Fruit fly (Drosophila melanogaster) whole organism, embryonic: Measurements from ENCODE around the gene CG14893.

ENCODE experiments used
- Antp ChIP-seq: fragments of 200-800 bp; sonication (Bioruptor generic); optimal IDR thresholded peaks from 3 replicates; lab custom pipeline; 2016; ENCODE audit warnings: missing biosample characterization, missing genetic modification characterization
- B-H1 ChIP-seq: fragments of 200-800 bp; sonication (Bioruptor generic); IDR thresholded peaks from 3 replicates; pipeline ENCODE4 v1.3.6; 2022; ENCODE audit warnings: missing biosample characterization, missing genetic modification characterization
- Bgb ChIP-seq: fragments of 200-800 bp; sonication (Bioruptor generic); IDR thresholded peaks from 2 replicates; pipeline ENCODE4 v1.3.6; 2022; ENCODE audit warnings: missing biosample characterization, missing genetic modification characterization; ENCODE audit not compliant: partially characterized antibody
- BtbVII ChIP-seq: fragments of 200-800 bp; sonication (Bioruptor generic); optimal IDR thresholded peaks from 3 replicates; lab custom pipeline; 2017; ENCODE audit warnings: missing biosample characterization, mild to moderate bottlenecking, missing genetic modification characterization
- CG10147 ChIP-seq: fragments of 200-800 bp; sonication (Bioruptor generic); optimal IDR thresholded peaks from 2 replicates; lab custom pipeline; 2019; ENCODE audit warnings: missing biosample characterization, mild to moderate bottlenecking, missing genetic modification characterization, moderate library complexity
- CG1602 ChIP-seq: fragments of 200-800 bp; sonication (Bioruptor generic); optimal IDR thresholded peaks from 3 replicates; lab custom pipeline; 2016; ENCODE audit warnings: missing biosample characterization, missing genetic modification characterization
- CG1603 ChIP-seq: fragments of 200-800 bp; sonication (Bioruptor generic); optimal IDR thresholded peaks from 2 replicates; lab custom pipeline; 2019; ENCODE audit warnings: missing biosample characterization, mild to moderate bottlenecking, missing genetic modification characterization, moderate library complexity
- CG16815 ChIP-seq: fragments of 200-800 bp; sonication (Bioruptor generic); optimal IDR thresholded peaks from 3 replicates; lab custom pipeline; 2017; ENCODE audit warnings: missing biosample characterization, mild to moderate bottlenecking, missing genetic modification characterization
- CG17359 ChIP-seq: fragments of 200-800 bp; sonication (Bioruptor generic); optimal IDR thresholded peaks from 3 replicates; lab custom pipeline; 2018; ENCODE audit warnings: missing biosample characterization, mild to moderate bottlenecking, missing genetic modification characterization, moderate library complexity
- CG17612 ChIP-seq: fragments of 200-800 bp; sonication (Bioruptor generic); IDR thresholded peaks from 2 replicates; pipeline ENCODE4 v1.3.6; 2022; ENCODE audit warnings: missing biosample characterization, missing genetic modification characterization
- CG18619 ChIP-seq: fragments of 200-800 bp; sonication (Bioruptor generic); optimal IDR thresholded peaks from 3 replicates; lab custom pipeline; 2017; ENCODE audit warnings: missing biosample characterization, mild to moderate bottlenecking, missing genetic modification characterization
- CG2875 ChIP-seq: fragments of 200-800 bp; sonication (Bioruptor generic); optimal IDR thresholded peaks from 2 replicates; lab custom pipeline; 2017; ENCODE audit warnings: missing biosample characterization, mild to moderate bottlenecking, missing genetic modification characterization, missing genetic modification reagents
- CG3065 ChIP-seq: fragments of 200-800 bp; sonication (Bioruptor generic); optimal IDR thresholded peaks from 2 replicates; lab custom pipeline; 2016; ENCODE audit warnings: missing biosample characterization, missing genetic modification characterization
- CG32767 ChIP-seq: fragments of 200-800 bp; sonication (Bioruptor generic); IDR thresholded peaks from 2 replicates; pipeline ENCODE4 v1.3.6; 2022; ENCODE audit warnings: missing biosample characterization, missing genetic modification characterization
- CG6683 ChIP-seq: fragments of 200-800 bp; sonication (Bioruptor generic); optimal IDR thresholded peaks from 2 replicates; lab custom pipeline; 2017; ENCODE audit warnings: missing biosample characterization, mild to moderate bottlenecking, missing genetic modification characterization, missing genetic modification reagents
- CoRest ChIP-seq: fragments of 200-800 bp; sonication (Bioruptor generic); optimal IDR thresholded peaks from 3 replicates; lab custom pipeline; 2018; ENCODE audit warnings: missing biosample characterization, mild to moderate bottlenecking, missing genetic modification characterization, moderate library complexity
- D19B ChIP-seq: fragments of 200-800 bp; sonication (Bioruptor generic); optimal IDR thresholded peaks from 2 replicates; lab custom pipeline; 2017; ENCODE audit warnings: missing biosample characterization, mild to moderate bottlenecking, missing genetic modification characterization
- Dbx ChIP-seq: fragments of 200-800 bp; sonication (Bioruptor generic); IDR thresholded peaks from 3 replicates; pipeline ENCODE4 v1.3.6; 2022; ENCODE audit warnings: missing biosample characterization, missing genetic modification characterization
- Deaf1 ChIP-seq: fragments of 200-800 bp; optimal IDR thresholded peaks from 3 replicates; lab custom pipeline; 2019; ENCODE audit warnings: missing biosample characterization, mild to moderate bottlenecking, missing genetic modification characterization, moderate library complexity
- Dref ChIP-seq: fragments of 200-800 bp; sonication (Bioruptor generic); IDR thresholded peaks from 2 replicates; pipeline ENCODE4 v1.3.6; 2022; ENCODE audit warnings: missing biosample characterization, missing genetic modification characterization
- E2f1 ChIP-seq: fragments of 200-800 bp; sonication (Bioruptor generic); IDR thresholded peaks from 2 replicates; pipeline ENCODE4 v1.3.6; 2022; ENCODE audit warnings: missing biosample characterization, missing genetic modification characterization
- Elba2 ChIP-seq: fragments of 200-800 bp; sonication (Bioruptor generic); optimal IDR thresholded peaks from 3 replicates; lab custom pipeline; 2016; ENCODE audit warnings: missing biosample characterization, missing genetic modification characterization
- Ets65A ChIP-seq: fragments of 200-800 bp; sonication (Bioruptor generic); peaks from one replicate; lab custom pipeline; 2016; ENCODE audit warnings: missing biosample characterization, missing genetic modification characterization
- Gug ChIP-seq: fragments of 200-800 bp; sonication (Bioruptor generic); IDR thresholded peaks from 4 replicates; pipeline ENCODE4 v1.3.6; 2022; ENCODE audit warnings: missing biosample characterization, missing genetic modification characterization
- HLHmδ ChIP-seq: fragments of 200-800 bp; sonication (Bioruptor generic); optimal IDR thresholded peaks from 2 replicates; lab custom pipeline; 2018; ENCODE audit warnings: missing biosample characterization, mild to moderate bottlenecking, missing genetic modification characterization, moderate library complexity
- Hr39 ChIP-seq: fragments of >200 bp; optimal IDR thresholded peaks from 2 replicates; lab custom pipeline; 2017
- Lim3 ChIP-seq: fragments of 200-800 bp; sonication (Bioruptor generic); IDR thresholded peaks from 2 replicates; pipeline ENCODE4 v1.3.6; 2022; ENCODE audit warnings: missing biosample characterization, missing genetic modification characterization
- NFAT ChIP-seq: fragments of 200-800 bp; sonication (Bioruptor generic); IDR thresholded peaks from 2 replicates; pipeline ENCODE4 v1.3.6; 2022; ENCODE audit warnings: missing biosample characterization, missing genetic modification characterization
- PHDP ChIP-seq: fragments of 200-800 bp; sonication (Bioruptor generic); optimal IDR thresholded peaks from 3 replicates; lab custom pipeline; 2018; ENCODE audit warnings: missing biosample characterization, mild to moderate bottlenecking, missing genetic modification characterization, moderate library complexity
- Poxn ChIP-seq: fragments of 200-800 bp; sonication (Bioruptor generic); IDR thresholded peaks from 2 replicates; pipeline ENCODE4 v1.3.6; 2022; ENCODE audit warnings: missing biosample characterization, missing genetic modification characterization
- Ravus ChIP-seq: fragments of 200-800 bp; sonication (Bioruptor generic); IDR thresholded peaks from 2 replicates; pipeline ENCODE4 v1.3.6; 2022; ENCODE audit warnings: missing biosample characterization, missing genetic modification characterization
- ac ChIP-seq: fragments of 200-800 bp; sonication (Bioruptor generic); optimal IDR thresholded peaks from 3 replicates; lab custom pipeline; 2017; ENCODE audit warnings: missing biosample characterization, mild to moderate bottlenecking, missing genetic modification characterization
- caup ChIP-seq: fragments of 200-800 bp; sonication (Bioruptor generic); optimal IDR thresholded peaks from 3 replicates; lab custom pipeline; 2017; ENCODE audit warnings: missing biosample characterization, mild to moderate bottlenecking, missing genetic modification characterization, moderate library complexity; ENCODE audit not compliant: severe bottlenecking
- chinmo ChIP-seq: fragments of 200-800 bp; sonication (Bioruptor generic); IDR thresholded peaks from 4 replicates; pipeline ENCODE4 v1.3.6; 2022; ENCODE audit warnings: missing biosample characterization, missing genetic modification characterization; ENCODE audit not compliant: partially characterized antibody
- croc ChIP-seq: fragments of 200-800 bp; sonication (Bioruptor generic); conservative IDR thresholded peaks from 3 replicates; pipeline ENCODE4 v1.3.6; 2022; ENCODE audit warnings: missing biosample characterization, missing genetic modification characterization
- da ChIP-seq: fragments of 200-800 bp; sonication (Bioruptor generic); optimal IDR thresholded peaks from 2 replicates; lab custom pipeline; 2016; ENCODE audit warnings: missing biosample characterization, missing genetic modification characterization
- disco-r ChIP-seq: fragments of 200-800 bp; sonication (Bioruptor generic); optimal IDR thresholded peaks from 2 replicates; lab custom pipeline; 2016; ENCODE audit warnings: missing biosample characterization, missing genetic modification characterization
- dmrt99B ChIP-seq: fragments of 200-800 bp; sonication (Bioruptor generic); optimal IDR thresholded peaks from 2 replicates; lab custom pipeline; 2018; ENCODE audit warnings: missing biosample characterization, mild to moderate bottlenecking, missing genetic modification characterization, moderate library complexity
- ems ChIP-seq: fragments of 200-800 bp; sonication (Bioruptor generic); optimal IDR thresholded peaks from 3 replicates; lab custom pipeline; 2016; ENCODE audit warnings: missing biosample characterization, missing genetic modification characterization
- fd3F ChIP-seq: fragments of 200-800 bp; sonication (Bioruptor generic); optimal IDR thresholded peaks from 2 replicates; lab custom pipeline; 2018; ENCODE audit warnings: missing biosample characterization, mild to moderate bottlenecking, missing genetic modification characterization, moderate library complexity
- ftz-f1 ChIP-seq: fragments of 200-800 bp; sonication (Bioruptor generic); optimal IDR thresholded peaks from 2 replicates; lab custom pipeline; 2016; ENCODE audit warnings: missing biosample characterization, missing genetic modification characterization
- grn ChIP-seq: fragments of 200-800 bp; sonication (Bioruptor generic); optimal IDR thresholded peaks from 3 replicates; lab custom pipeline; 2017; ENCODE audit warnings: missing biosample characterization, missing genetic modification characterization
- gro ChIP-seq: fragments of 200-800 bp; sonication (Bioruptor generic); optimal IDR thresholded peaks from 2 replicates; lab custom pipeline; 2016; ENCODE audit warnings: missing biosample characterization, missing genetic modification characterization
- kay ChIP-seq: fragments of 200-800 bp; sonication (Bioruptor generic); optimal IDR thresholded peaks from 2 replicates; lab custom pipeline; 2016; ENCODE audit warnings: missing biosample characterization, missing genetic modification characterization
- nau ChIP-seq: fragments of 200-800 bp; sonication (Bioruptor generic); optimal IDR thresholded peaks from 3 replicates; lab custom pipeline; 2017; ENCODE audit warnings: missing biosample characterization, mild to moderate bottlenecking, missing genetic modification characterization, missing genetic modification reagents
- sens-2 ChIP-seq: fragments of 200-800 bp; sonication (Bioruptor generic); IDR thresholded peaks from 2 replicates; pipeline ENCODE4 v1.3.6; 2022; ENCODE audit warnings: missing biosample characterization, missing genetic modification characterization
- shn ChIP-seq: fragments of 200-800 bp; sonication (Bioruptor generic); optimal IDR thresholded peaks from 3 replicates; lab custom pipeline; 2016; ENCODE audit warnings: missing biosample characterization, missing genetic modification characterization
- slbo ChIP-seq: fragments of 200-800 bp; sonication (Bioruptor generic); IDR thresholded peaks from 2 replicates; pipeline ENCODE4 v1.3.6; 2022; ENCODE audit warnings: missing biosample characterization, missing genetic modification characterization
- stwl ChIP-seq: fragments of 200-800 bp; sonication (Bioruptor generic); optimal IDR thresholded peaks from 3 replicates; lab custom pipeline; 2018; ENCODE audit warnings: missing biosample characterization, mild to moderate bottlenecking, missing genetic modification characterization, moderate library complexity
- tio ChIP-seq: fragments of 200-800 bp; sonication (Bioruptor generic); optimal IDR thresholded peaks from 2 replicates; lab custom pipeline; 2017; ENCODE audit warnings: missing biosample characterization, missing genetic modification characterization, inconsistent platforms
- toy ChIP-seq: fragments of 200-800 bp; sonication (Bioruptor generic); IDR thresholded peaks from 2 replicates; pipeline ENCODE4 v1.3.6; 2022; ENCODE audit warnings: missing biosample characterization, missing genetic modification characterization

CG14893 gene

DNA sequence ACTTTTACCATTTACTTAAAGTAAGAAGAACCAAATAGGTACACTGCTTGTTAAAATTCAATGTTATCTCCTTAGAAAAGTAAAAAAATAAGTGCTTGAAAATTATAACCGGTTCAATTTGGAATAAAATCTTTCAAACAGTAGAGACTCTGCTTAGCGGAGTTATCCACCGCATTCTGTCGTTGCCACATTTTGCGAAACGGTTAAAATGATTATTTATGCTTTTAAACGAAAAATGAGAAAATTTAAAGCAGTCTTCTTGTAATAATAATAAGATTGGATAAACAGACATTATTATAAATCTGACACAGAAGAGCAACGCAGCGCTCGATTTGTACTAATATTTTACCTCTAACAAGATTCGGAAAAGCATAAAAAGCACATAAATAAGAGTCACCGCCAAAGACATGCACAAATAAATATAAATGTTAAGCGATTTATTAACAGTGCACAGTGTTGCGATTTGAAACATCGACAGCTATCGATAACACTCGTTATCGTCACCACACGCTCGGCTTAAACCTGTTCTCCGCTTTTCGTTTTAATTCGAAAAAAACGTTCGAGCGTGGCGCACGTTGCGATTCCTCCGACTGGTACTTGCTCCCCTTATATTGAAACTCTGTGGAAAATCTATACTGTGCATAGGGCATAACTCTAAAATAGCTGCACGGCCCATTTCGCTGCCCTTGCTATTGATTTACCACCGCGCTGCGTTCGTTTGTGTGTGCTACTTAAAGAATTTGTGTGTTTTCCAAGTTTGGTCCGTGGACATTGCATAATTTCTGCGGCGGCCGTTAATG, 4.4 kb downstream of the CG14893 start, which contains the start of gene Fas1 (continued):
- no peak for TF ChIP-seq grn (GFP tag; lab: Kevin White, UChicago)
- TF ChIP-seq kay (GFP tag; lab: Kevin White, UChicago): no peak
- TF ChIP-seq nau (GFP tag; lab: Kevin White, UChicago): no peak
- TF ChIP-seq stwl: peak; percentile 89
- no peak for TF ChIP-seq sens-2
- TF ChIP-seq croc (GFP tag; lab: Robert Waterston, UW): no peak
- TF ChIP-seq toy (GFP tag; lab: Robert Waterston, UW): no peak
- TF ChIP-seq fd3F (GFP tag; lab: Kevin White, UChicago): no peak
- TF ChIP-seq CG10147: no peak
- TF ChIP-seq slbo: no peak
- no peak for TF ChIP-seq Elba2 (GFP tag; lab: Kevin White, UChicago)
- no peak for TF ChIP-seq CG32767 (GFP tag; lab: Robert Waterston, UW)
- TF ChIP-seq tio (GFP tag; lab: Kevin White, UChicago): no peak
- TF ChIP-seq Dref (GFP tag; lab: Robert Waterston, UW): peak; percentile 74
- TF ChIP-seq dmrt99B (tag; lab: Kevin White, UChicago): no peak
- TF ChIP-seq CG2875 (GFP tag; lab: Kevin White, UChicago): no peak
- no peak for TF ChIP-seq B-H1 (GFP tag; lab: Robert Waterston, UW)
- peak; percentile 71 for TF ChIP-seq Bgb (GFP tag; lab: Robert Waterston, UW)
- no peak for TF ChIP-seq CG18619 (GFP tag; lab: Kevin White, UChicago)
- peak; percentile 42; the same call in 1 of the 2 replicates for TF ChIP-seq NFAT
- TF ChIP-seq Lim3: no peak
- no peak for TF ChIP-seq E2f1 (GFP tag; lab: Robert Waterston, UW)
- no peak for TF ChIP-seq CG1602 (GFP tag; lab: Kevin White, UChicago)
- no peak for TF ChIP-seq CoRest
- TF ChIP-seq ac: no peak
- peak; percentile 5 for TF ChIP-seq CG1603 (tag; lab: Kevin White, UChicago)
- TF ChIP-seq gro (GFP tag; lab: Kevin White, UChicago): no peak
- TF ChIP-seq CG3065 (GFP tag; lab: Kevin White, UChicago): no peak
- TF ChIP-seq Antp (GFP tag; lab: Kevin White, UChicago): no peak
- no peak for TF ChIP-seq ems (GFP tag; lab: Kevin White, UChicago)
- TF ChIP-seq BtbVII (GFP tag; lab: Kevin White, UChicago): no peak
- TF ChIP-seq disco-r (GFP tag; lab: Kevin White, UChicago): no peak
- TF ChIP-seq Ravus (GFP tag; lab: Robert Waterston, UW): no peak
- TF ChIP-seq CG17359: peak; percentile 5
- TF ChIP-seq da: no peak
- TF ChIP-seq Poxn (GFP tag; lab: Robert Waterston, UW): no peak
- peak; percentile 70 for TF ChIP-seq Deaf1 (tag; lab: Kevin White, UChicago)
- TF ChIP-seq Hr39: no peak
- TF ChIP-seq Gug (GFP tag; lab: Robert Waterston, UW): no peak
- TF ChIP-seq HLHmδ (GFP tag; lab: Kevin White, UChicago): peak; percentile 76
- TF ChIP-seq PHDP (tag; lab: Kevin White, UChicago): no peak
- TF ChIP-seq CG17612 (GFP tag; lab: Robert Waterston, UW): no peak
- no peak for TF ChIP-seq Dbx (GFP tag; lab: Robert Waterston, UW)
- TF ChIP-seq caup: no peak
- no peak for TF ChIP-seq Ets65A (GFP tag; lab: Kevin White, UChicago)
- no peak for TF ChIP-seq D19B
- no peak for TF ChIP-seq CG16815 (GFP tag; lab: Kevin White, UChicago)
- no peak for TF ChIP-seq ftz-f1 (GFP tag; lab: Kevin White, UChicago)
- TF ChIP-seq chinmo (GFP tag; lab: Robert Waterston, UW): no peak; the same call in 3 of the 4 replicates
- no peak for TF ChIP-seq shn (GFP tag; lab: Kevin White, UChicago)
- no peak for TF ChIP-seq CG6683 (GFP tag; lab: Kevin White, UChicago)
